Worm (Caenorhabditis elegans): ENCODE results near the gene aqp-2.

Gene aqp-2

DNA sequence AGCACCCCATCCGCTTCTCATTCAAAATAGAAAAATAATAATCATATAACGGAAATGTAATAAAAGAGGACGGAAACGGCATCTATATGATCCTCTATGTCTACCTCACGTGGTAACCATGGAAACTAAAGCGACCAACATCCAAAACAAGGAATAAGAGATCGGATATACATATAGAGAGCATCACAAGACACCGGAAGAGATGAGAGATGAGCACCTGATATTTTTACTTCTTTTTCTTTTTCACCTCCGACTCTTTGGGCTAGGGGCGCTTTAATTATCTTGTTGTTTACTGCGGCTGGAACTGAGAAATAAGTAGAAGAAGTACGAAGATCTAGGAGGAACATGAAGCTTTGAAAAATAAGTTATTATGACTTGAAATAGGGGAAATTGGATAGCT is 2.0 kb upstream of the aqp-2 start:
- no peak for TF ChIP-seq dpl-1 (GFP tag; optimal IDR thresholded peaks at IDR 0.05)
- TF ChIP-seq madf-3 (GFP tag; IDR thresholded peaks at IDR 0.05): no peak
- TF ChIP-seq D2030.7 (GFP tag; IDR thresholded peaks at IDR 0.05): no peak
- no peak for TF ChIP-seq let-607 (tag; optimal IDR thresholded peaks at IDR 0.05)
- TF ChIP-seq F55B11.4 (tag; optimal IDR thresholded peaks at IDR 0.05; ENCODE audit: borderline replicate concordance, insufficient read depth): no peak
- TF ChIP-seq ztf-26 (tag; optimal IDR thresholded peaks at IDR 0.05): no peak
- no peak for TF ChIP-seq hmg-1.2 (GFP tag; IDR thresholded peaks at IDR 0.05)
- TF ChIP-seq unc-130 (GFP tag; optimal IDR thresholded peaks at IDR 0.05): no peak
- TF ChIP-seq athp-1 (tag; optimal IDR thresholded peaks at IDR 0.05): no peak
- TF ChIP-seq somi-1 (GFP tag; optimal IDR thresholded peaks at IDR 0.05): no peak
- no peak for TF ChIP-seq let-526 (GFP tag; IDR thresholded peaks at IDR 0.05)
- TF ChIP-seq madf-6 (GFP tag; IDR thresholded peaks at IDR 0.05): no peak
- TF ChIP-seq lin-26 (GFP tag; IDR thresholded peaks at IDR 0.05): no peak
- TF ChIP-seq ceh-100 (GFP tag; IDR thresholded peaks at IDR 0.05): no peak

DNA sequence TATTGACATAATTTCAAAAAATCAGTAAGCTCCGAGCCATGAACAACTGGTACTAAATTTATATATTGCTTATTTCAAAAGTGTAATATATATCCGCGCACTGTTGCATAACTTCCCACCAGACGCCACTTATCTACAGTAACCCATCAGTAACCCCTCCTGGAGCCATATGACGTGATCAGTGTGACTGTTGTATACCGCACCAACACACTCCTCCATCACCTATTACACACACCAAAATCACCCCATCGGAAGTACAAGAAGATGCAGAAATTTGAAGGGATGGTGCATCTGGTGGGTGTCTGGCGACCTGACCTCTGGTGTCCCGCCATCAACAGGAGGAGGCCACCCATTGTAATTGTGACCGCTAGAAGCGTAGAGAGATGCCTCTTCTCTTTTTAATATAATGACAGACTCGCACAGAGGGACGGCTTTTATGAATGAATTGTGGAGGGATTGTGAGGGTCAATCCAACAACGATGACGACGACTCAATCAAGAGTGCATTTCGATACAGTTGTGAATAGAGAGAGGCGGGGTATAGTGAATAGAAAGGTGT is 1.1 kb upstream of the aqp-2 start:
- no peak for TF ChIP-seq sdz-38 (tag; optimal IDR thresholded peaks at IDR 0.05)
- TF ChIP-seq let-607 (tag; optimal IDR thresholded peaks at IDR 0.05): no peak
- 0 out of 2 replicates have a peak, but pooled peaks have one; percentile 9 for TF ChIP-seq zfh-2 (GFP tag; conservative IDR thresholded peaks at IDR 0.05)
- TF ChIP-seq egrh-3 (GFP tag; IDR thresholded peaks at IDR 0.05): no peak
- TF ChIP-seq nhr-179 (tag; optimal IDR thresholded peaks at IDR 0.05): no peak

DNA sequence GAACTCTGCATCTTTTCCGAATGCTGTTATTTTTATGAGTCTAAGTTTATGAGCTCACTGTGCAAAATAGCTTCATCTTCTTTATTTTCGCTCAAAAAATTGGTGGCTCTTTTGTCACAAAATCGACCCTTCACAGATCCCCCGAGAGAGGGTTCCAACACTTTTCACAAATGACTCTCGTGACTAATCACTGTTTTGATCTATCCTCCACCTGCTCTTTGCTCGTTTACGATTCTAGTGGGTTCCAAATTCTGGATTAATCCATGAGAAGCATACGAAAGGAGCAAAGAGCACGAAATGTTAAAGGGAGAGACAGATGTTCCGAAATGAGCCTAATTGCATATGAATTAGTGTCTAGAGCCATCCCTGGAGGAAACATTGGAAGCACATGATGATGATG is 378 bp downstream of the aqp-2 start:
- TF ChIP-seq hrde-1 (tag; optimal IDR thresholded peaks at IDR 0.05; ENCODE audit: borderline replicate concordance) (no peak), lin-26 (GFP tag; IDR thresholded peaks at IDR 0.05) (no peak), let-526 (GFP tag; IDR thresholded peaks at IDR 0.05) (no peak), F49E8.2 (tag; optimal IDR thresholded peaks at IDR 0.05; ENCODE audit: insufficient read depth) (no peak), ets-4 (GFP tag; optimal IDR thresholded peaks at IDR 0.05) (no peak), madf-8 (GFP tag; conservative IDR thresholded peaks at IDR 0.05) (no peak), nhr-179 (tag; optimal IDR thresholded peaks at IDR 0.05) (no peak), B0261.1 (tag; optimal IDR thresholded peaks at IDR 0.05) (no peak)

DNA sequence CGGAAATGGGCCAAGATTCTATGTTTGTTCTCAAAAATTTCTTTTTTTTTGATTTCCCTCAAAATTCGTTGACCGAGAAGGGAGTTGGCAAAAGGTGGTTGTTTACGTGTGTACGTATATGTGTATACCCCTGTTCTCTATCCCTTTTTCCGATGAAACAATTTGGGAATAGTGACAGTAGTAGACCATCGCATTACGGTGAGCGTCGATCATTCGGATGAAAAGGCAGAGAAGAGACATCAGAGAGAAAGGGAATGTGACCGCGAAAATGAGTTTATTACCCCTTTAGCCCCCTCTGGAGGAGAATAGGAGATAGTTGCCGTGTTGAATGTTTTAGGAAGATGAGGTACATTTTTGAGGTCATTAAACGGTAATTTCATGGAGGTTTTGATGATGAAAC is 1.8 kb downstream of the aqp-2 start:
- no peak for TF ChIP-seq T26A5.8 (tag; optimal IDR thresholded peaks at IDR 0.05)
- TF ChIP-seq K11D2.4 (GFP tag; IDR thresholded peaks at IDR 0.05): no peak
- no peak for TF ChIP-seq Y79H2A.3 (GFP tag; conservative IDR thresholded peaks at IDR 0.05)
- TF ChIP-seq F55B11.4 (tag; optimal IDR thresholded peaks at IDR 0.05; ENCODE audit: borderline replicate concordance, insufficient read depth): no peak
- TF ChIP-seq F39B2.1 (GFP tag; IDR thresholded peaks at IDR 0.05): no peak
- no peak for TF ChIP-seq madf-8 (GFP tag; conservative IDR thresholded peaks at IDR 0.05)
- no peak for TF ChIP-seq egl-18 (GFP tag; IDR thresholded peaks at IDR 0.05)
- no peak for TF ChIP-seq B0261.1 (tag; optimal IDR thresholded peaks at IDR 0.05)
- TF ChIP-seq zfh-2 (GFP tag; conservative IDR thresholded peaks at IDR 0.05): no peak

DNA sequence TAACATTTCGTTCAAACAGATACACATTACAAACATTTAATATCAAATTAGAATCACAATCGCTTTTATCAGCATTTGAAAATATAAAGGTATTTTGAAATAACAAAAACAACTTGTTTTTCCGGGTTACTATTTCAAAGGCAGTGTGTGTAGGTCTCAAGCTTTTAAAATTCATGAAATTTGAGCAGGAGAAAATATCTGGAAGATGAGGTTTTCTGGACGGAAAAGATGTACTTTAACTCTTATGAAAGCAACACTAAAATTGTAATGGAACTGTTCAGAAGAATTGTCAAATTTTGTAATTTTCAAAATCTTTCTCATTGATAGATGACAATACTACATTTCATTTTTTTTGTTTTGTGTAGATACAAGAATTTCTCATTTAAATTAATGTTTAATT is 3.2 kb downstream of the aqp-2 start:
- TF ChIP-seq hmg-20 (GFP tag; IDR thresholded peaks at IDR 0.05) (no peak), repo-1 (tag; optimal IDR thresholded peaks at IDR 0.05) (no peak), D2030.7 (GFP tag; IDR thresholded peaks at IDR 0.05) (no peak), sea-2 (GFP tag; IDR thresholded peaks at IDR 0.05) (no peak), sptf-2 (GFP tag; optimal IDR thresholded peaks at IDR 0.05) (no peak), gei-17 (GFP tag; optimal IDR thresholded peaks at IDR 0.05) (no peak), him-1 (tag; optimal IDR thresholded peaks at IDR 0.05) (no peak), F10E7.11 (tag; optimal IDR thresholded peaks at IDR 0.05) (no peak), T26A5.8 (tag; optimal IDR thresholded peaks at IDR 0.05) (no peak), snpc-3.4 (tag; optimal IDR thresholded peaks at IDR 0.05) (no peak), ztf-22 (GFP tag; optimal IDR thresholded peaks at IDR 0.05) (no peak), lag-1 (GFP tag; IDR thresholded peaks at IDR 0.05) (no peak), bed-1 (GFP tag; IDR thresholded peaks at IDR 0.05) (no peak), cebp-1 (GFP tag; IDR thresholded peaks at IDR 0.05) (no peak), cebp-1 (tag; optimal IDR thresholded peaks at IDR 0.05) (no peak), madf-8 (GFP tag; conservative IDR thresholded peaks at IDR 0.05) (no peak), F23B12.7 (tag; optimal IDR thresholded peaks at IDR 0.05; ENCODE audit: insufficient read depth) (no peak)
